Fruit fly (Drosophila melanogaster) whole organism, embryonic: Measurements from ENCODE around the gene CG32797.

Experiments
- CG11560 ChIP-seq: fragments of 200-800 bp; sonication (Bioruptor generic); IDR thresholded peaks from 3 replicates; pipeline ENCODE4 v1.3.6; 2022; ENCODE audit warnings: missing biosample characterization, missing genetic modification characterization
- CG1603 ChIP-seq: fragments of 200-800 bp; sonication (Bioruptor generic); optimal IDR thresholded peaks from 2 replicates; lab custom pipeline; 2019; ENCODE audit warnings: missing biosample characterization, mild to moderate bottlenecking, missing genetic modification characterization, moderate library complexity
- CG6854 ChIP-seq: fragments of 200-800 bp; sonication (Bioruptor generic); optimal IDR thresholded peaks from 3 replicates; lab custom pipeline; 2017; ENCODE audit warnings: missing biosample characterization, mild to moderate bottlenecking, missing genetic modification characterization
- Gug ChIP-seq: fragments of 200-800 bp; sonication (Bioruptor generic); IDR thresholded peaks from 4 replicates; pipeline ENCODE4 v1.3.6; 2022; ENCODE audit warnings: missing biosample characterization, missing genetic modification characterization
- h ChIP-seq: fragments of >200 bp; optimal IDR thresholded peaks from 2 replicates; lab custom pipeline; 2017

dm6 chrX:2383121-2383848, 42.4 kb downstream of the CG32797 start:
- TF ChIP-seq CG1603 (tag; lab: Kevin White, UChicago) (no peak), CG6854 (GFP tag; lab: Kevin White, UChicago) (no peak), h (lab: Kevin White, UChicago) (no peak), Gug (GFP tag; lab: Robert Waterston, UW) (no peak), CG11560 (tag; lab: Robert Waterston, UW) (no peak)
